Worm (Caenorhabditis elegans): ENCODE results near the gene him-14.

him-14 gene

DNA sequence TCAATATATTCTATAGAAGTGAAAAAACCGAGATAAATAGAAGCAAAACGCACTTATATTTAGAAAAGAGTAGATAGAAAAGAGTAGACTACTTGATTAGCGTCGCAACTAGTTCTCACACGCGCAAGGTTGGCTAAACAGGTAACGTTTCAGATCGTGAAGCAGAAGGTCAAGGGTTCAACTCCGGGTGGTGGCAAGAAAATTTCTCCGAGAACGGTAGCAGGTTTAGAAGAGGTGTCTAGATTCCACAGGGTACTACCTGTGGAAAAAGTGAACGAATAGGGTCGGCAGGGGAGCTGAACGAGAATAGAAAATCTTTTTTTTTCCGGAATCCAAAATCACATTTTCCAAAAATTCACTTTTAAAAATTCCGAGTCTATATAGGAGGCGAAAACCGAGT is 27.7 kb downstream of the him-14 start:
- TF ChIP-seq scrt-1 (GFP tag; IDR thresholded peaks at IDR 0.05): 0 out of 2 replicates have a peak, but pooled peaks have one; percentile 45
- peak; percentile 82 for TF ChIP-seq pes-1 (GFP tag; IDR thresholded peaks at IDR 0.05)
- peak; percentile 39 for TF ChIP-seq flt-1 (GFP tag; IDR thresholded peaks at IDR 0.05)
- TF ChIP-seq sea-1 (GFP tag; conservative IDR thresholded peaks at IDR 0.05): 0 out of 2 replicates have a peak, but pooled peaks have one; percentile 27

DNA sequence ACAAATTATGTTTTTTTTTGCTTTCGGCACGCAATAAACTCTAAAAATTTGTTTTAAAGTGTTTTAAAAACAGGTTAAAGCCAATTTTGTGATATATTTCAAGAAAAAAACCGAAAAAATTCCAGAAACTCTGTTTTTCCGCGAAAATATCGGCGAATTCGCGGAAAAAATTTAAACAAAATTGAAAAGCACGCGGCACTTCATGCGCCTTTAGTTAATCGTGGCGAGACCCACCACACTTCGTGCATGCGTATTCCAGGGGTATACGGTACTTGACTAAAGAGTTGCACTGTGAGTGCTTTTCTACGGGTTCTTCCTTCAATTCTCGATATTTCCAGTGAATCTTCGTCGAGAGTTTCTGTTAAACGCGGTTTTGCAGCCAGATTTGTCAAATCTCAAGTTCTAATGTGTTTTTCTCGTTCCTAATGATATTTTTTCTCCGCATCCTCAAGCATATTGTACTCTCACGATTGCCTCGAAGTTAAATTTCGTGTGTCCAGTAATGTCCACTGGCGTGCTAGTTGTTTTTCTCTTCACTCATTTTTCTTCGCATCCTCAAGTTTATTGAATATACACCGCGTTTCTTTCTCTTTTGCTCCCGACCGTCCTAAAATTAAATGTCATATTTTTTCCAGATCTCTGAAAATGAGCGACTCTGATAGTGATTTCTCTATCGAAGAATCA is 32.0 kb downstream of the him-14 start, which contains the start of gene cin-4:
TSS of gene cin-4 (plus strand) at position 634 of the 684 bp plus-strand sequence.
- TF ChIP-seq tbx-11 (GFP tag; IDR thresholded peaks at IDR 0.05) (no peak), ets-7 (tag; optimal IDR thresholded peaks at IDR 0.05) (no peak), ceh-13 (GFP tag; optimal IDR thresholded peaks at IDR 0.05) (no peak), pes-1 (GFP tag; IDR thresholded peaks at IDR 0.05) (no peak), B0310.2 (tag; optimal IDR thresholded peaks at IDR 0.05) (no peak), F13C5.2 (tag; optimal IDR thresholded peaks at IDR 0.05) (no peak), hmbx-1 (tag; optimal IDR thresholded peaks at IDR 0.05) (no peak), scrt-1 (GFP tag; IDR thresholded peaks at IDR 0.05) (no peak), ama-1 (optimal IDR thresholded peaks at IDR 0.05) (no peak), ceh-36 (tag; optimal IDR thresholded peaks at IDR 0.05) (no peak), hmg-4 (GFP tag; optimal IDR thresholded peaks at IDR 0.05) (no peak), sea-1 (GFP tag; conservative IDR thresholded peaks at IDR 0.05) (no peak), tra-4 (tag; optimal IDR thresholded peaks at IDR 0.05) (no peak), hnd-1 (tag; optimal IDR thresholded peaks at IDR 0.05) (no peak), aly-1 (tag; optimal IDR thresholded peaks at IDR 0.05) (no peak), flt-1 (GFP tag; IDR thresholded peaks at IDR 0.05) (no peak), tbx-37 (GFP tag; conservative IDR thresholded peaks at IDR 0.05) (no peak)

ce11 chrII:7031137-7031697 is 38.5 kb downstream of the him-14 start:
- no peak for TF ChIP-seq F13C5.2 (tag; optimal IDR thresholded peaks at IDR 0.05)
- TF ChIP-seq hmbx-1 (tag; optimal IDR thresholded peaks at IDR 0.05): no peak
- no peak for TF ChIP-seq ceh-36 (tag; optimal IDR thresholded peaks at IDR 0.05)
- no peak for TF ChIP-seq ets-7 (tag; optimal IDR thresholded peaks at IDR 0.05)

DNA sequence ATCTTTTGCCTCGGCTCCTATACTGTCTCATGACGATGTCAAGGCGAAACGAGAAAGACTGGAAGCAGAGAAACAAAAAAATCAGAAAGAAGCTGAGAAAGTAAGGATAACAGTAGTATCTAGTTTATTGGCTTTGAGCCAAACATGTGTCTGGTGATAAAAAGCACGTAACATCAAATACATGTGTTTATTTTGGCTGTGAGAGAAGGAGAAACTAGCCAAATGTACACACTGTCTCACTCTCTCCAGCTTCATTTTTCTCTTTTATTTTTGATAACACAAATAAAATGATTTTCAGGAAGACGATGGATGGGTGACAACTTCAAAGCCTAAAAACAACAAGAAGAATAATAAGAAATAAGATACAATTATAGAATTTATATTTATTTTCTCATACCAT is 40.2 kb downstream of the him-14 start:
- TF ChIP-seq hmg-4 (GFP tag; optimal IDR thresholded peaks at IDR 0.05) (no peak), ceh-36 (tag; optimal IDR thresholded peaks at IDR 0.05) (no peak), aly-1 (tag; optimal IDR thresholded peaks at IDR 0.05) (no peak), B0310.2 (tag; optimal IDR thresholded peaks at IDR 0.05) (no peak)

DNA sequence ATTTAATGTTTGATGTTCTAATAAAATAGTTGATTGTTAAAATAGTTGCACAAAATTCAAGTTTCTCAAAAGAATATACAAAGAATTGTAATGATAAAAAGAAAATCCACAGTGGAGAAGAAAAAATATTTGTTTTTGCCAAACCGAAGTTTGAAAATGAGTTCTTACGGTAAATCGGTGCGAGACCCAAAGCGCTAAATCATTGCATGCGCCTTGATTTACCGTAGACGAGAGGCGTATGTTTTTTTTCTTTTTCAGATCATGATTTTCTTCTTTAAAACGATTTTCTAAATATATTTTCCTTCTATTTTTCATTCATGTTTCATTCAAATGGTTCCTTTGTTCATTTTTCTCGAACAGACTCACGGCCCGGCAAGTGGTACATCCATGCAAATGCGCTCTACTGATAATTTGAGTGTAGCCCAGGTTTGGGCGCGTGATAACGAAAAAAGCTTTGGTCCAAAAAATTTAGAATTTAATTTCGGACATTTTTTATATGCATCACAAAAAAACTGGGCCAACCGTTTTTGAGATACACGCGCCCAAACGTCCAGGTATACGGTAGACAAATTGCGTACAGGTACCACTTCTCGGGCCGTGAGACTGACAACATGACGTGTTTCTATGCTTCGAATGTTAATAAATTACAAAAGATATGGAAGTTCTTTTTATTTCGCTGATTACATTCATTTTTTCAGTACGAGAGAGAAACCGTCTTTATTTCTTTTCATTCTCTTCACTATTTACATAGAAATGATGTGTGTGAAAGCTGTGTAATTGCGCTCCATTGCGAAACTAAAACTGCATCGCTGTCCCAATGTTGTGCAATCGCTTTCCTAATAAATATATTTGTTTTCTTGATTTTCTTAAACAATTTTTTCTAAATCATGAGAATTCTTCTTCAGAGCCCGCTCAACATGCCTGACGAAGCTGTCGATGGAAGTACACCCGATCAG is 44.6 kb downstream of the him-14 start, which contains the start of gene znf-598:
TSS of gene znf-598 (plus strand) at position 906 of the 956 bp plus-strand sequence.
- TF ChIP-seq flt-1 (GFP tag; IDR thresholded peaks at IDR 0.05) (no peak), F13C5.2 (tag; optimal IDR thresholded peaks at IDR 0.05) (no peak), ets-7 (tag; optimal IDR thresholded peaks at IDR 0.05) (no peak), tbx-37 (GFP tag; conservative IDR thresholded peaks at IDR 0.05) (no peak), ceh-36 (tag; optimal IDR thresholded peaks at IDR 0.05) (no peak), ama-1 (optimal IDR thresholded peaks at IDR 0.05) (no peak), tbx-11 (GFP tag; IDR thresholded peaks at IDR 0.05) (no peak), hmg-4 (GFP tag; optimal IDR thresholded peaks at IDR 0.05) (no peak), sea-1 (GFP tag; conservative IDR thresholded peaks at IDR 0.05) (no peak), B0310.2 (tag; optimal IDR thresholded peaks at IDR 0.05) (no peak), ceh-13 (GFP tag; optimal IDR thresholded peaks at IDR 0.05) (no peak), hmbx-1 (tag; optimal IDR thresholded peaks at IDR 0.05) (no peak), scrt-1 (GFP tag; IDR thresholded peaks at IDR 0.05) (no peak), hnd-1 (tag; optimal IDR thresholded peaks at IDR 0.05) (no peak), tra-4 (tag; optimal IDR thresholded peaks at IDR 0.05) (no peak), aly-1 (tag; optimal IDR thresholded peaks at IDR 0.05) (no peak), pes-1 (GFP tag; IDR thresholded peaks at IDR 0.05) (no peak)

ce11 chrII:7022370-7023001 is 47.3 kb downstream of the him-14 start, which contains the start of the genes lst-6 and lst-5:
TSS of gene lst-6 (minus strand) at chrII:7022509.
TSS of gene lst-5 (plus strand) at chrII:7022913.
- no peak for TF ChIP-seq tra-4 (tag; optimal IDR thresholded peaks at IDR 0.05)
- peak; percentile 22 for TF ChIP-seq F13C5.2 (tag; optimal IDR thresholded peaks at IDR 0.05)
- peak; percentile 20 for TF ChIP-seq hmg-4 (GFP tag; optimal IDR thresholded peaks at IDR 0.05)
- no peak for TF ChIP-seq tbx-37 (GFP tag; conservative IDR thresholded peaks at IDR 0.05)
- no peak for TF ChIP-seq B0310.2 (tag; optimal IDR thresholded peaks at IDR 0.05)
- no peak for TF ChIP-seq scrt-1 (GFP tag; IDR thresholded peaks at IDR 0.05)

All from whole organism, early embryonic.